Worm (Caenorhabditis elegans): ENCODE data around the gene K02F6.3.

ce11 chrII:2563973-2564372, 17.9 kb downstream of the K02F6.3 start, which contains the start of gene nep-18:
- TF ChIP-seq ama-1 (optimal IDR thresholded peaks at IDR 0.05) (no peak), pha-2 (tag; optimal IDR thresholded peaks at IDR 0.05) (no peak), pag-3 (tag; optimal IDR thresholded peaks at IDR 0.05; ENCODE audit: borderline replicate concordance) (no peak), pha-4 (tag; optimal IDR thresholded peaks at IDR 0.05) (no peak), zip-5 (tag; optimal IDR thresholded peaks at IDR 0.05) (no peak), ceh-34 (tag; optimal IDR thresholded peaks at IDR 0.05) (no peak), ceh-2 (tag; optimal IDR thresholded peaks at IDR 0.05) (no peak)
